Worm (Caenorhabditis elegans): Measurements from ENCODE around the gene srh-247.

Gene srh-247

ce11 chrV:2912901-2913300 is 21.1 kb downstream of the srh-247 start, which contains the start of gene C31B8.9:
Gene C31B8.9, minus strand, starts transcription at chrV:2913001.
- no peak for TF ChIP-seq jun-1 (tag; optimal IDR thresholded peaks at IDR 0.05)
- no peak for TF ChIP-seq nhr-11 (tag; optimal IDR thresholded peaks at IDR 0.05)
- TF ChIP-seq nhr-28 (tag; optimal IDR thresholded peaks at IDR 0.05): no peak
- TF ChIP-seq nhr-67 (tag; optimal IDR thresholded peaks at IDR 0.05): no peak
- no peak for TF ChIP-seq lin-39 (tag; optimal IDR thresholded peaks at IDR 0.05)
- no peak for TF ChIP-seq lin-15B (tag; optimal IDR thresholded peaks at IDR 0.05)
- no peak for TF ChIP-seq lsy-12 (tag; optimal IDR thresholded peaks at IDR 0.05)
- no peak for TF ChIP-seq elt-3 (tag; optimal IDR thresholded peaks at IDR 0.05)
- no peak for TF ChIP-seq elt-1 (tag; optimal IDR thresholded peaks at IDR 0.05)
- TF ChIP-seq ZK546.5 (tag; optimal IDR thresholded peaks at IDR 0.05): no peak
- no peak for TF ChIP-seq unc-39 (tag; optimal IDR thresholded peaks at IDR 0.05)
- TF ChIP-seq nhr-76 (tag; optimal IDR thresholded peaks at IDR 0.05): no peak
- TF ChIP-seq nhr-77 (tag; optimal IDR thresholded peaks at IDR 0.05): no peak
- no peak for TF ChIP-seq nhr-12 (tag; optimal IDR thresholded peaks at IDR 0.05)
- TF ChIP-seq mdl-1 (tag; optimal IDR thresholded peaks at IDR 0.05): no peak
- no peak for TF ChIP-seq pha-4 (tag; optimal IDR thresholded peaks at IDR 0.05)

ce11 chrV:2909525-2909924 is 24.4 kb downstream of the srh-247 start, which contains the start of gene zmp-3:
Gene zmp-3, minus strand, starts transcription at chrV:2909625.
- TF ChIP-seq jun-1 (tag; optimal IDR thresholded peaks at IDR 0.05): no peak
- TF ChIP-seq elt-1 (tag; optimal IDR thresholded peaks at IDR 0.05): no peak
- no peak for TF ChIP-seq hmg-11 (tag; optimal IDR thresholded peaks at IDR 0.05)
- no peak for TF ChIP-seq ZK546.5 (tag; optimal IDR thresholded peaks at IDR 0.05)
- TF ChIP-seq egl-27 (tag; optimal IDR thresholded peaks at IDR 0.05): no peak
- no peak for TF ChIP-seq ceh-82 (tag; optimal IDR thresholded peaks at IDR 0.05)
- TF ChIP-seq fos-1 (tag; optimal IDR thresholded peaks at IDR 0.05): no peak

ce11 chrV:2903227-2903626 is 30.7 kb downstream of the srh-247 start, which contains the start of gene C31B8.7:
Gene C31B8.7, minus strand, starts transcription at chrV:2903327.
- no peak for TF ChIP-seq elt-1 (tag; optimal IDR thresholded peaks at IDR 0.05)
- TF ChIP-seq nhr-237 (tag; optimal IDR thresholded peaks at IDR 0.05): no peak
- TF ChIP-seq pqm-1 (tag; optimal IDR thresholded peaks at IDR 0.05): no peak
- no peak for TF ChIP-seq lsy-12 (tag; optimal IDR thresholded peaks at IDR 0.05)
- no peak for TF ChIP-seq nhr-23 (tag; optimal IDR thresholded peaks at IDR 0.05)
- TF ChIP-seq nhr-11 (tag; optimal IDR thresholded peaks at IDR 0.05): no peak
- no peak for TF ChIP-seq egl-5 (tag; optimal IDR thresholded peaks at IDR 0.05)

- TF ChIP-seq elt-2 (tag; optimal IDR thresholded peaks at IDR 0.05) (no peak), daf-12 (tag; optimal IDR thresholded peaks at IDR 0.05) (no peak), lin-15B (tag; optimal IDR thresholded peaks at IDR 0.05) (no peak), sea-2 (GFP tag; optimal IDR thresholded peaks at IDR 0.05) (no peak), egl-27 (tag; optimal IDR thresholded peaks at IDR 0.05) (no peak), nhr-12 (tag; optimal IDR thresholded peaks at IDR 0.05) (no peak), fos-1 (tag; optimal IDR thresholded peaks at IDR 0.05) (no peak), egl-5 (tag; optimal IDR thresholded peaks at IDR 0.05) (no peak), nfya-1 (tag; optimal IDR thresholded peaks at IDR 0.05; ENCODE audit: insufficient read depth) (no peak), hmg-11 (tag; optimal IDR thresholded peaks at IDR 0.05) (no peak), pha-4 (tag; optimal IDR thresholded peaks at IDR 0.05) (no peak), zag-1 (tag; optimal IDR thresholded peaks at IDR 0.05) (no peak), elt-3 (tag; optimal IDR thresholded peaks at IDR 0.05) (no peak), nhr-11 (tag; optimal IDR thresholded peaks at IDR 0.05) (no peak), lin-39 (tag; optimal IDR thresholded peaks at IDR 0.05) (no peak)
Observed at ce11 chrV:2899867-2900266, 34.1 kb downstream of the srh-247 start, which contains the start of gene str-46. Gene str-46, minus strand, starts transcription at chrV:2899967.

- TF ChIP-seq ama-1 (optimal IDR thresholded peaks at IDR 0.05) (no peak), elt-2 (tag; optimal IDR thresholded peaks at IDR 0.05) (peak; percentile 51)
Observed at ce11 chrV:2896198-2896660, 37.7 kb downstream of the srh-247 start, which contains the start of gene pals-32. Gene pals-32, plus strand, starts transcription at chrV:2896610.

- TF ChIP-seq lsy-12 (tag; optimal IDR thresholded peaks at IDR 0.05) (no peak), nhr-25 (tag; optimal IDR thresholded peaks at IDR 0.05) (no peak), nhr-76 (tag; optimal IDR thresholded peaks at IDR 0.05) (no peak), nhr-23 (tag; optimal IDR thresholded peaks at IDR 0.05) (no peak), nhr-28 (tag; optimal IDR thresholded peaks at IDR 0.05) (no peak)
Observed at ce11 chrV:2892976-2893375, 41.0 kb downstream of the srh-247 start, which contains the start of gene srh-127. Gene srh-127, plus strand, starts transcription at chrV:2893276.
